Fruit fly (Drosophila melanogaster) whole organism, embryonic: ENCODE data around the gene CG3434.

Experiments
- CG10209 ChIP-seq: fragments of 200-800 bp; sonication (Bioruptor generic); optimal IDR thresholded peaks from 3 replicates; lab custom pipeline; 2017; ENCODE audit warnings: missing biosample characterization, mild to moderate bottlenecking, missing genetic modification characterization, missing genetic modification reagents
- CG10267 ChIP-seq: fragments of 200-800 bp; sonication (Bioruptor generic); optimal IDR thresholded peaks from 2 replicates; lab custom pipeline; 2018; ENCODE audit warnings: missing biosample characterization, mild to moderate bottlenecking, missing genetic modification characterization, moderate library complexity
- CG2199 ChIP-seq: fragments of 200-800 bp; sonication (Bioruptor generic); IDR thresholded peaks from 3 replicates; pipeline ENCODE4 v1.3.6; 2022; ENCODE audit warnings: missing biosample characterization, missing genetic modification characterization
- CG3847 ChIP-seq: fragments of 200-800 bp; sonication (Bioruptor generic); IDR thresholded peaks from 2 replicates; pipeline ENCODE4 v1.3.6; 2022; ENCODE audit warnings: missing biosample characterization, missing genetic modification characterization
- Deaf1 ChIP-seq: fragments of 200-800 bp; optimal IDR thresholded peaks from 3 replicates; lab custom pipeline; 2019; ENCODE audit warnings: missing biosample characterization, mild to moderate bottlenecking, missing genetic modification characterization, moderate library complexity
- GATAe ChIP-seq: fragments of 200-800 bp; sonication (Bioruptor generic); conservative IDR thresholded peaks from 2 replicates; pipeline ENCODE4 v1.3.6; 2022; ENCODE audit warnings: missing biosample characterization, missing genetic modification characterization
- az2 ChIP-seq: fragments of 200-800 bp; sonication (Bioruptor generic); optimal IDR thresholded peaks from 3 replicates; lab custom pipeline; 2016; ENCODE audit warnings: missing biosample characterization, missing genetic modification characterization
- psq ChIP-seq: fragments of 200-800 bp; sonication (Bioruptor generic); optimal IDR thresholded peaks from 2 replicates; lab custom pipeline; 2017; ENCODE audit warnings: missing biosample characterization, missing genetic modification characterization
- pzg ChIP-seq: fragments of 200-800 bp; sonication (Bioruptor generic); optimal IDR thresholded peaks from 3 replicates; lab custom pipeline; 2018; ENCODE audit warnings: missing biosample characterization, mild to moderate bottlenecking, missing genetic modification characterization, moderate library complexity
- sqz ChIP-seq: fragments of 200-800 bp; sonication (Bioruptor generic); optimal IDR thresholded peaks from 3 replicates; lab custom pipeline; 2018; ENCODE audit warnings: missing biosample characterization, mild to moderate bottlenecking, missing genetic modification characterization
- sug ChIP-seq: fragments of 200-800 bp; optimal IDR thresholded peaks from 2 replicates; lab custom pipeline; 2019; ENCODE audit warnings: missing biosample characterization, mild to moderate bottlenecking, missing genetic modification characterization, moderate library complexity
- z ChIP-seq: fragments of 200-800 bp; sonication (Bioruptor generic); IDR thresholded peaks from 3 replicates; pipeline ENCODE4 v1.3.6; 2022; ENCODE audit warnings: missing biosample characterization, missing genetic modification characterization

- TF ChIP-seq CG10209 (GFP tag; lab: Kevin White, UChicago) (no peak), sug (no peak), pzg (GFP tag; lab: Kevin White, UChicago) (no peak), sqz (no peak), GATAe (GFP tag; lab: Robert Waterston, UW) (no peak), CG10267 (no peak), z (GFP tag; lab: Robert Waterston, UW) (no peak), CG2199 (GFP tag; lab: Robert Waterston, UW) (no peak), az2 (no peak), CG3847 (no peak), Deaf1 (no peak), psq (GFP tag; lab: Kevin White, UChicago) (no peak)
Observed at dm6 chr3L:9502294-9502693, 41.7 kb upstream of the CG3434 start.
